Worm (Caenorhabditis elegans) whole organism, L2 larva: Measurements from ENCODE around the gene his-72.

Source experiments
- aly-2 ChIP-seq: fragments of 150-350 bp; optimal IDR thresholded peaks from 2 replicates; lab custom pipeline; 2014; ENCODE audit warnings: missing biosample characterization, missing genetic modification characterization
- ama-1 ChIP-seq: fragments of 150-350 bp; optimal IDR thresholded peaks from 2 replicates; lab custom pipeline; 2018; ENCODE audit warnings: inconsistent platforms
- ceh-82 ChIP-seq: fragments of 150-350 bp; optimal IDR thresholded peaks from 2 replicates; lab custom pipeline; 2014; ENCODE audit warnings: missing biosample characterization, missing genetic modification characterization
- egl-27 ChIP-seq: sonication (generic microtip); optimal IDR thresholded peaks from 3 replicates; lab custom pipeline; 2017; ENCODE audit warnings: missing biosample characterization, missing genetic modification reagents, missing genetic modification characterization
- elt-1 ChIP-seq: fragments of 150-350 bp; optimal IDR thresholded peaks from 2 replicates; lab custom pipeline; 2014; ENCODE audit warnings: missing biosample characterization, missing genetic modification characterization
- lin-39 ChIP-seq: fragments of 150-350 bp; optimal IDR thresholded peaks from 2 replicates; lab custom pipeline; 2014; ENCODE audit warnings: missing biosample characterization, missing genetic modification reagents, missing genetic modification characterization
- nhr-25 ChIP-seq: fragments of 150-350 bp; sonication (generic microtip); optimal IDR thresholded peaks from 3 replicates; lab custom pipeline; 2014; ENCODE audit warnings: missing biosample characterization, missing genetic modification characterization
- snpc-4 ChIP-seq: fragments of 150-350 bp; optimal IDR thresholded peaks from 2 replicates; lab custom pipeline; 2014; ENCODE audit warnings: missing biosample characterization, missing genetic modification characterization
- unc-62 ChIP-seq: fragments of 150-350 bp; optimal IDR thresholded peaks from 2 replicates; lab custom pipeline; 2014; ENCODE audit warnings: missing biosample characterization, missing genetic modification reagents, missing genetic modification characterization
- ztf-1 ChIP-seq: fragments of 200-800 bp; sonication (Bioruptor generic); conservative IDR thresholded peaks from 2 replicates; pipeline ENCODE4 v1.3.6; 2022; ENCODE audit warnings: missing genetic modification characterization, missing compliant biosample characterization

DNA sequence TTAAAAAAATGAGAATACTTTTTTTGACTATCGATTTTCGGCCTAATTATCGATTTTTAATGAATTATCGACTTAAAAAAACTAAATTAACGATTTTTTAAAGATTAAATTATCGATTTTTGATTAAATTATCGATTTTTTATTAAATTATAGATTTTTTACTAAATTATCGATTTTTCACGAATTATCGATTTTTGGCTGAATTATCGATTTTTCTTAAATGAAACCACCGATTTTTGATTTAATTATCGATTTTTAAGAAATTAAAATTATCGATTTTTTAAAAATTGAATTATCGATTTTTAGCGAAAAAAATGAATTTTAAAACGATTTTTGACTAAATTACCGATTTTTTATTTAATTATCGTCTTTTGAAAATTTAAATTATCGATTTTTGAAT, 42.8 kb upstream of the his-72 start:
- TF ChIP-seq ztf-1 (no peak), snpc-4 (tag; lab: Kevin White, UChicago) (no peak), nhr-25 (tag; lab: Kevin White, UChicago) (no peak), unc-62 (GFP tag; lab: Kevin White, UChicago) (no peak), aly-2 (tag; lab: Kevin White, UChicago) (no peak), egl-27 (tag; lab: Kevin White, UChicago) (no peak), elt-1 (tag; lab: Kevin White, UChicago) (no peak), ama-1 (lab: Kevin White, UChicago) (no peak), lin-39 (tag; lab: Kevin White, UChicago) (no peak), ceh-82 (tag; lab: Kevin White, UChicago) (no peak)
